Worm (Caenorhabditis elegans): ENCODE data around the gene mat-2.
"Not testable (repeated sequence)": the region's sequence is repeated elsewhere in the genome, so short reads cannot be mapped to it uniquely, and the experiment has no call there.

ce11 chrII:11121800-11122199, 9.3 kb downstream of the mat-2 start, which contains the start of gene W10C6.2:
- not testable (repeated sequence) for TF ChIP-seq nhr-10 (tag; optimal IDR thresholded peaks at IDR 0.05); nhr-11 (tag; optimal IDR thresholded peaks at IDR 0.05); sma-9 (GFP tag; optimal IDR thresholded peaks at IDR 0.05); sma-9 (tag; optimal IDR thresholded peaks at IDR 0.05); skn-1 (tag; optimal IDR thresholded peaks at IDR 0.05); lin-11 (tag; optimal IDR thresholded peaks at IDR 0.05); mdl-1 (tag; optimal IDR thresholded peaks at IDR 0.05)
